Worm (Caenorhabditis elegans) whole organism, late embryonic: ENCODE data around the gene oac-38.

Experiments used
- C08G9.2 ChIP-seq: sonication (generic microtip); optimal IDR thresholded peaks from 2 replicates; lab custom pipeline; 2016; ENCODE audit warnings: mild to moderate bottlenecking, missing genetic modification characterization, moderate library complexity, missing compliant biosample characterization
- C38D4.7 ChIP-seq: fragments of 200-800 bp; sonication (Bioruptor generic); optimal IDR thresholded peaks from 2 replicates; lab custom pipeline; 2018; ENCODE audit warnings: mild to moderate bottlenecking, missing genetic modification characterization, moderate library complexity, missing compliant biosample characterization
- Y22D7AL.16 ChIP-seq: sonication (generic microtip); optimal IDR thresholded peaks from 2 replicates; lab custom pipeline; 2016; ENCODE audit warnings: missing genetic modification characterization, missing compliant biosample characterization
- ahr-1 ChIP-seq: sonication (generic microtip); optimal IDR thresholded peaks from 2 replicates; lab custom pipeline; 2016; ENCODE audit warnings: missing genetic modification characterization, missing compliant biosample characterization
- ceh-14 ChIP-seq: sonication (generic microtip); optimal IDR thresholded peaks from 2 replicates; lab custom pipeline; 2016; ENCODE audit warnings: missing genotype, missing genetic modification characterization, missing compliant biosample characterization
- ceh-2 ChIP-seq: sonication (generic microtip); optimal IDR thresholded peaks from 2 replicates; lab custom pipeline; 2016; ENCODE audit warnings: missing genotype, missing genetic modification characterization, missing compliant biosample characterization
- ceh-24 ChIP-seq: sonication (generic microtip); optimal IDR thresholded peaks from 2 replicates; lab custom pipeline; 2016; ENCODE audit warnings: mild to moderate bottlenecking, missing genetic modification characterization, missing compliant biosample characterization
- ceh-34 ChIP-seq: sonication (generic microtip); optimal IDR thresholded peaks from 2 replicates; lab custom pipeline; 2016; ENCODE audit warnings: mild to moderate bottlenecking, missing genetic modification characterization, missing compliant biosample characterization
- ceh-45 ChIP-seq: fragments of 200-800 bp; sonication (Bioruptor generic); IDR thresholded peaks from 2 replicates; pipeline ENCODE4 v1.3.6; 2022; ENCODE audit warnings: missing genetic modification reagents, missing genetic modification characterization, missing compliant biosample characterization
- ceh-48 ChIP-seq: sonication (generic microtip); optimal IDR thresholded peaks from 2 replicates; lab custom pipeline; 2016; ENCODE audit warnings: missing genetic modification characterization, inconsistent platforms, missing compliant biosample characterization
- ceh-6 ChIP-seq: fragments of 200-800 bp; sonication (Bioruptor generic); optimal IDR thresholded peaks from 2 replicates; lab custom pipeline; 2018; ENCODE audit warnings: mild to moderate bottlenecking, missing genetic modification characterization, missing compliant biosample characterization
- ceh-9 ChIP-seq: sonication (generic microtip); optimal IDR thresholded peaks from 2 replicates; lab custom pipeline; 2016; ENCODE audit warnings: mild to moderate bottlenecking, missing genetic modification characterization, inconsistent platforms, missing compliant biosample characterization
- dve-1 ChIP-seq: sonication (generic microtip); optimal IDR thresholded peaks from 2 replicates; lab custom pipeline; 2017; ENCODE audit warnings: antibody characterized with exemption, mild to moderate bottlenecking, missing genetic modification characterization, missing compliant biosample characterization
- elt-2 ChIP-seq: sonication (generic microtip); optimal IDR thresholded peaks from 2 replicates; lab custom pipeline; 2016; ENCODE audit warnings: missing genetic modification reagents, missing genetic modification characterization, missing compliant biosample characterization
- elt-4 ChIP-seq: sonication (generic microtip); optimal IDR thresholded peaks from 2 replicates; lab custom pipeline; 2016; ENCODE audit warnings: missing genetic modification characterization, missing compliant biosample characterization
- ets-4 ChIP-seq: sonication (generic microtip); optimal IDR thresholded peaks from 2 replicates; lab custom pipeline; 2016; ENCODE audit warnings: missing genetic modification characterization, missing compliant biosample characterization
- fax-1 ChIP-seq: sonication (generic microtip); optimal IDR thresholded peaks from 2 replicates; lab custom pipeline; 2016; ENCODE audit warnings: missing genotype, missing genetic modification characterization, missing compliant biosample characterization
- fkh-10 ChIP-seq: fragments of 150-350 bp; optimal IDR thresholded peaks from 2 replicates; lab custom pipeline; 2014; ENCODE audit warnings: missing biosample characterization, missing genetic modification reagents, missing genetic modification characterization
- fkh-6 ChIP-seq: sonication (generic microtip); optimal IDR thresholded peaks from 2 replicates; lab custom pipeline; 2016; ENCODE audit warnings: missing genetic modification characterization, missing compliant biosample characterization
- hlh-13 ChIP-seq: fragments of 200-800 bp; sonication (Bioruptor generic); optimal IDR thresholded peaks from 2 replicates; lab custom pipeline; 2018; ENCODE audit warnings: mild to moderate bottlenecking, missing genetic modification characterization, missing compliant biosample characterization
- hlh-15 ChIP-seq: sonication (generic microtip); optimal IDR thresholded peaks from 2 replicates; lab custom pipeline; 2016; ENCODE audit warnings: missing genetic modification characterization, missing compliant biosample characterization
- hlh-30 ChIP-seq: sonication (generic microtip); optimal IDR thresholded peaks from 2 replicates; lab custom pipeline; 2017; ENCODE audit warnings: antibody characterized with exemption, missing genetic modification characterization, missing compliant biosample characterization; ENCODE audit not compliant: insufficient read depth
- madf-2 ChIP-seq: sonication (generic microtip); optimal IDR thresholded peaks from 2 replicates; lab custom pipeline; 2017; ENCODE audit warnings: missing genetic modification characterization, missing compliant biosample characterization
- mec-3 ChIP-seq: sonication (generic microtip); optimal IDR thresholded peaks from 2 replicates; lab custom pipeline; 2016; ENCODE audit warnings: borderline replicate concordance, missing genetic modification characterization, missing compliant biosample characterization
- nfya-1 ChIP-seq: sonication (generic microtip); optimal IDR thresholded peaks from 2 replicates; lab custom pipeline; 2017; ENCODE audit warnings: missing genetic modification characterization, mild to moderate bottlenecking, missing compliant biosample characterization, antibody characterized with exemption, moderate library complexity
- nhr-11 ChIP-seq: fragments of 150-350 bp; optimal IDR thresholded peaks from 2 replicates; lab custom pipeline; 2014; ENCODE audit warnings: missing biosample characterization, missing genetic modification characterization
- nhr-232 ChIP-seq: sonication (generic microtip); optimal IDR thresholded peaks from 2 replicates; lab custom pipeline; 2016; ENCODE audit warnings: missing genetic modification characterization, missing compliant biosample characterization
- pat-9 ChIP-seq: fragments of 200-800 bp; sonication (Bioruptor generic); optimal IDR thresholded peaks from 2 replicates; lab custom pipeline; 2018; ENCODE audit warnings: mild to moderate bottlenecking, missing genetic modification characterization, moderate library complexity, missing compliant biosample characterization
- pqm-1 ChIP-seq: sonication (generic microtip); optimal IDR thresholded peaks from 2 replicates; lab custom pipeline; 2016; ENCODE audit warnings: missing genetic modification characterization, missing compliant biosample characterization
- rnt-1 ChIP-seq: sonication (generic microtip); optimal IDR thresholded peaks from 2 replicates; lab custom pipeline; 2016; ENCODE audit warnings: missing genetic modification characterization, missing compliant biosample characterization
- sox-4 ChIP-seq: sonication (generic microtip); optimal IDR thresholded peaks from 2 replicates; lab custom pipeline; 2017; ENCODE audit warnings: mild to moderate bottlenecking, missing genetic modification characterization, inconsistent platforms, missing compliant biosample characterization
- syd-9 ChIP-seq: sonication (generic microtip); optimal IDR thresholded peaks from 2 replicates; lab custom pipeline; 2016; ENCODE audit warnings: mild to moderate bottlenecking, missing genetic modification characterization, moderate library complexity, missing compliant biosample characterization
- unc-3 ChIP-seq, 2 experiments: fragments of 200-800 bp in 1 of 2; sonication (Bioruptor generic) in 1 of 2; sonication (generic microtip) in 1 of 2; conservative IDR thresholded peaks in 1 of 2; optimal IDR thresholded peaks in 1 of 2; 2 replicates each; pipeline versions ENCODE4 v1.3.6 to Lab custom; 2016 to 2022; ENCODE audit warnings: missing compliant biosample characterization in 2 of 2, missing genetic modification characterization in 2 of 2, missing genetic modification reagents in 1 of 2
- unc-55 ChIP-seq: sonication (generic microtip); optimal IDR thresholded peaks from 2 replicates; lab custom pipeline; 2017; ENCODE audit warnings: missing biosample characterization, missing genetic modification reagents, missing genetic modification characterization
- unc-86 ChIP-seq: sonication (generic microtip); optimal IDR thresholded peaks from 2 replicates; lab custom pipeline; 2016; ENCODE audit warnings: missing genetic modification characterization, missing compliant biosample characterization
- ztf-16 ChIP-seq: sonication (generic microtip); optimal IDR thresholded peaks from 2 replicates; lab custom pipeline; 2017; ENCODE audit warnings: missing genetic modification characterization, missing compliant biosample characterization

The oac-38 gene

ce11 chrIV:14172181-14172580, 19.0 kb upstream of the oac-38 start, which contains the start of gene R05A10.4:
TSS of gene R05A10.4 (plus strand) at chrIV:14172481.
- no peak for TF ChIP-seq nhr-11 (tag; lab: Kevin White, UChicago)
- TF ChIP-seq, all 69 proteins: peak for 0

ce11 chrIV:14165476-14165875, 12.3 kb upstream of the oac-38 start, which contains the start of gene R05A10.6:
TSS of gene R05A10.6 (plus strand) at chrIV:14165776.
- TF ChIP-seq syd-9 (tag; lab: Kevin White, UChicago) (no peak), ceh-45 (GFP tag; lab: Robert Waterston, UW) (no peak), ceh-2 (tag; lab: Kevin White, UChicago) (no peak), unc-86 (tag; lab: Kevin White, UChicago) (no peak), pat-9 (no peak), elt-4 (tag; lab: Kevin White, UChicago) (no peak), nfya-1 (tag; lab: Kevin White, UChicago) (no peak), sox-4 (tag; lab: Kevin White, UChicago) (no peak), ets-4 (tag; lab: Kevin White, UChicago) (no peak)

- TF ChIP-seq fkh-6 (tag; lab: Kevin White, UChicago) (no peak), nfya-1 (tag; lab: Kevin White, UChicago) (no peak), pqm-1 (tag; lab: Kevin White, UChicago) (no peak), madf-2 (tag; lab: Kevin White, UChicago) (no peak), ztf-16 (no peak), C38D4.7 (GFP tag; lab: Kevin White, UChicago) (no peak), rnt-1 (tag; lab: Kevin White, UChicago) (no peak), fkh-10 (no peak), syd-9 (tag; lab: Kevin White, UChicago) (no peak), ceh-9 (no peak), unc-3 (GFP tag; conservative IDR thresholded peaks at IDR 0.05; lab: Robert Waterston, UW) (no peak), unc-3 (tag; optimal IDR thresholded peaks at IDR 0.05; lab: Kevin White, UChicago) (no peak), ahr-1 (tag; lab: Kevin White, UChicago) (no peak), Y22D7AL.16 (tag; lab: Kevin White, UChicago) (no peak), unc-55 (GFP tag; lab: Kevin White, UChicago) (no peak), nhr-11 (tag; lab: Kevin White, UChicago) (no peak)
These were observed 10.9 kb upstream of the oac-38 start for ce11 chrIV:14164109-14164508.

ce11 chrIV:14162772-14163171, 9.6 kb upstream of the oac-38 start, which contains the start of gene R05A10.7:
TSS of gene R05A10.7 (minus strand) at chrIV:14162872.
- no peak for TF ChIP-seq pqm-1 (tag; lab: Kevin White, UChicago)
- TF ChIP-seq, all 69 proteins: peak for 0

ce11 chrIV:14158086-14158485, 4.9 kb upstream of the oac-38 start, which contains the start of gene R05A10.8:
TSS of gene R05A10.8 (minus strand) at chrIV:14158186.
- TF ChIP-seq ceh-14 (tag; lab: Kevin White, UChicago) (no peak), ceh-34 (no peak)

- TF ChIP-seq hlh-30 (no peak), nhr-232 (no peak)
These were observed 7.6 kb downstream of the oac-38 start, which contains the start of gene oac-37 for ce11 chrIV:14145594-14145993. TSS of gene oac-37 (plus strand) at chrIV:14145894.

ce11 chrIV:14143042-14143441, 10.1 kb downstream of the oac-38 start:
- TF ChIP-seq hlh-13 (GFP tag; lab: Kevin White, UChicago) (no peak), C08G9.2 (tag; lab: Kevin White, UChicago) (no peak), ceh-24 (tag; lab: Kevin White, UChicago) (no peak), ahr-1 (tag; lab: Kevin White, UChicago) (no peak), sox-4 (tag; lab: Kevin White, UChicago) (no peak), C38D4.7 (GFP tag; lab: Kevin White, UChicago) (no peak), ceh-2 (tag; lab: Kevin White, UChicago) (no peak), hlh-15 (tag; lab: Kevin White, UChicago) (no peak), syd-9 (tag; lab: Kevin White, UChicago) (no peak), dve-1 (tag; lab: Kevin White, UChicago) (no peak), fax-1 (no peak), ceh-48 (no peak), mec-3 (no peak), ceh-45 (GFP tag; lab: Robert Waterston, UW) (no peak), ceh-9 (no peak), fkh-6 (tag; lab: Kevin White, UChicago) (no peak), elt-2 (no peak), ceh-6 (GFP tag; lab: Kevin White, UChicago) (no peak), madf-2 (tag; lab: Kevin White, UChicago) (no peak)
